Worm (Caenorhabditis elegans): ENCODE results near the gene zipt-7.2.
A peak's percentile ranks its signal among the peaks of the same experiment; 100 is the strongest.
"Not testable (repeated sequence)": the region's sequence is repeated elsewhere in the genome, so short reads cannot be mapped to it uniquely, and the experiment has no call there.

The zipt-7.2 gene

ce11 chrX:15535190-15535636 is 27.5 kb upstream of the zipt-7.2 start (continued):
- TF ChIP-seq athp-1 (tag; optimal IDR thresholded peaks at IDR 0.05) (peak; percentile 8), hmg-1.2 (GFP tag; IDR thresholded peaks at IDR 0.05) (peak; percentile 34), hrde-1 (tag; optimal IDR thresholded peaks at IDR 0.05; ENCODE audit: borderline replicate concordance) (no peak), dox-1 (GFP tag; IDR thresholded peaks at IDR 0.05) (0 out of 2 replicates have a peak, but pooled peaks have one; percentile 9), pbrm-1 (GFP tag; IDR thresholded peaks at IDR 0.05) (0 out of 2 replicates have a peak, but pooled peaks have one; percentile 46), F23B12.7 (tag; optimal IDR thresholded peaks at IDR 0.05; ENCODE audit: insufficient read depth) (no peak), chd-7 (tag; optimal IDR thresholded peaks at IDR 0.05) (peak; percentile 29), sptf-2 (GFP tag; optimal IDR thresholded peaks at IDR 0.05) (no peak), cebp-1 (GFP tag; IDR thresholded peaks at IDR 0.05) (no peak), cebp-1 (tag; optimal IDR thresholded peaks at IDR 0.05) (peak; percentile 48), zim-3 (tag; optimal IDR thresholded peaks at IDR 0.05) (no peak), F55B11.4 (tag; optimal IDR thresholded peaks at IDR 0.05; ENCODE audit: borderline replicate concordance, insufficient read depth) (no peak), xnd-1 (tag; optimal IDR thresholded peaks at IDR 0.05) (no peak), nfyb-1 (GFP tag; IDR thresholded peaks at IDR 0.05) (peak; percentile 58; the same call in 1 of the 2 replicates), lsl-1 (GFP tag; optimal IDR thresholded peaks at IDR 0.05) (no peak), B0019.2 (GFP tag; conservative IDR thresholded peaks at IDR 0.05) (no peak), lin-26 (GFP tag; IDR thresholded peaks at IDR 0.05) (no peak), hlh-26 (GFP tag; conservative IDR thresholded peaks at IDR 0.05) (no peak), attf-3 (GFP tag; conservative IDR thresholded peaks at IDR 0.05) (no peak), rpc-1 (optimal IDR thresholded peaks at IDR 0.05) (no peak), rpc-1 (tag; optimal IDR thresholded peaks at IDR 0.05) (no peak), lin-40 (tag; optimal IDR thresholded peaks at IDR 0.05) (peak; percentile 64), atf-7 (tag; optimal IDR thresholded peaks at IDR 0.05) (peak; percentile 96), gei-17 (GFP tag; optimal IDR thresholded peaks at IDR 0.05) (peak; percentile 36), nhr-27 (tag; optimal IDR thresholded peaks at IDR 0.05) (no peak), C17E4.6 (GFP tag; IDR thresholded peaks at IDR 0.05) (no peak), lsy-27 (tag; optimal IDR thresholded peaks at IDR 0.05; ENCODE audit: borderline replicate concordance, insufficient read depth) (no peak), F37B4.10 (GFP tag; IDR thresholded peaks at IDR 0.05) (no peak)

- not testable (repeated sequence) for TF ChIP-seq snpc-4 (GFP tag; optimal IDR thresholded peaks at IDR 0.05)
- peak in 2 of 4 experiments; percentile 86 to 89 for TF ChIP-seq snpc-4 (tag; optimal IDR thresholded peaks at IDR 0.05)
These were observed 26.2 kb upstream of the zipt-7.2 start for ce11 chrX:15533847-15534246.

DNA sequence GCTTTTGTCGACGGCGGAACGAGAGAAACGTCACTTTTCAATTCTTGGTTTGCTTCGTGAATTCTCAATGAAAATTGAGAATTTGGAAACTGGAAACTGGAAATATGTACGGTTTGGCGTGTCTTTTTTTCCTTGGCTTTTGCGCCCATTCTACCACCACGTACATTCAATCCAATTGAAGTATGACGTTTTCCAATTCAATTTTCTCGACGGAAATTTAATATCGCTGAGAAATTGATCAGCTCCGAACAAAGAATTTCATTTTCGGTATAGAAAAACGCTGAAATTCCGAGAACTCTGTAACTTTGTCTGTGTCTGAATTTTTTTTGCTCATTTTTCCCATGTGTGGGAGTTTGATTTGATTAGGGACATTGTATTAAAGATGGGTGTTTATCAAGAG is 25.6 kb upstream of the zipt-7.2 start:
- TF ChIP-seq efl-1 (GFP tag; optimal IDR thresholded peaks at IDR 0.05) (no peak), egrh-3 (GFP tag; IDR thresholded peaks at IDR 0.05) (no peak), egl-44 (GFP tag; IDR thresholded peaks at IDR 0.05) (no peak), ceh-27 (GFP tag; optimal IDR thresholded peaks at IDR 0.05) (no peak), hlh-12 (tag; optimal IDR thresholded peaks at IDR 0.05) (no peak)

ce11 chrX:15528472-15528871 is 20.8 kb upstream of the zipt-7.2 start:
- no peak for TF ChIP-seq ets-4 (GFP tag; optimal IDR thresholded peaks at IDR 0.05)
- peak; percentile 30 for TF ChIP-seq snpc-4 (GFP tag; optimal IDR thresholded peaks at IDR 0.05)
- TF ChIP-seq snpc-4 (tag; optimal IDR thresholded peaks at IDR 0.05) = peak in 2 of 4 experiments; percentile 56 to 78
